Worm (Caenorhabditis elegans): ENCODE results near the gene tbc-6.
A peak's percentile ranks its signal among the peaks of the same experiment; 100 is the strongest.

Gene tbc-6

ce11 chrII:6891838-6892237, 43.9 kb downstream of the tbc-6 start (continued):
- TF ChIP-seq saeg-2 (GFP tag; IDR thresholded peaks at IDR 0.05), result no peak
- TF ChIP-seq snpc-1.2 (GFP tag; IDR thresholded peaks at IDR 0.05), result no peak
- TF ChIP-seq ztf-11 (tag; optimal IDR thresholded peaks at IDR 0.05), result no peak
- no peak for TF ChIP-seq spr-3 (GFP tag; optimal IDR thresholded peaks at IDR 0.05)
- TF ChIP-seq jun-1 (tag; optimal IDR thresholded peaks at IDR 0.05), result no peak
- TF ChIP-seq mes-2 (tag; optimal IDR thresholded peaks at IDR 0.05; ENCODE audit: poor library complexity, severe bottlenecking), result peak; percentile 30
- no peak for TF ChIP-seq dmd-8 (GFP tag; IDR thresholded peaks at IDR 0.05)

DNA sequence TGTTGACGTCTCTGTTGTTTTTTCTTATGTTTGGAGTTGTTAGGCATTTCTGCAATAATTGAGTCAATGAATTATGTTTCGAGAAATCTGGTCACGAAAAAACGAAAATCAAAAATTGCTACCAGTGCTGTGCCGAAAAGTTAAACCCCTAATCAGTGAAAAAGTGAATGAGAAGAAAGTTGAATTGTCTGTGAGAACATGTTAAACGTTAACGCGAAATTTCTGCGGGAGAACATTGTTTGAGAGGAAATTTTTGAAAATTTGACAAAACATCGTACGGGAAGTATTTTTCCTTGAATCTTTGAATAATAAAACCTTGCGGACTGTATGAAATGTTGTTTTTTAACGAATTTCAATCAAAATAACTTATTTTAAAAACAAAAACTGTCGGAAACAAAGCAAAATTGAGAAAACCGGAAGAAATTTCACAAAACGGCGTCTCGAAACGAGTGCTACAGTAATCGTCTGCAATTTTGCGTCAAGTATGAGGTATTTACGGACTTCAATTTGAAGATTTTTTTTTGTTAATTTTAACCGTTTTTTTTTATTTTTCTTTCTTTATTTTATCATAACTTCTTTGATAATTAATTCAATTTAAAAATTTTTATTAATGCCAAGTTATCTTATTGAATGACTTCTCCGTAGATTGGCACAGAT, 45.8 kb downstream of the tbc-6 start, which contains the start of gene adal-1:
Gene adal-1, minus strand, starts transcription at position 51 of the 657 bp plus-strand sequence.
- TF ChIP-seq lsy-2 (tag; optimal IDR thresholded peaks at IDR 0.05) (peak in 1 of 2 experiments; percentile 55), D1046.2 (GFP tag; IDR thresholded peaks at IDR 0.05) (no peak), pha-4 (GFP tag; IDR thresholded peaks at IDR 0.05) (no peak), pha-4 (tag; optimal IDR thresholded peaks at IDR 0.05) (no peak), fos-1 (tag; optimal IDR thresholded peaks at IDR 0.05) (no peak)

DNA sequence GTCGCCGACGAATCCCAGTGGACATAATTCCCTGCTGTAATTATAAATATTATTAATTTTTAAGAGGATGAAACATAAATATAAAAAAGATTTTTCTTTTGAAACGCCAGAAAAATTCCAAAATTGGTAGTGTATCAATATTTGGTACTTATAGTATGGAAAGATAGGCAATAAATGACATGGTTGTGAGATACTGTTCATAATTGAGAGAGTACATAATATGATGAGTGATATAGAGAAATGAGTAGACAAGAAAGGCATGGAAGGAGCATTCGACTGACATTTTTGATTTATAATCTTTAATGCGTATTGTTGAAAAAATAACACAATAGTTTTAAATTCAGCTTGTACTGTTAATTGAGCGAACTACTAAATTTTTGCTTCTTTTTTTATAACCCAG, 49.6 kb downstream of the tbc-6 start, which contains the start of gene C44B7.11:
Gene C44B7.11, minus strand, starts transcription at position 34 of the 400 bp plus-strand sequence.
- TF ChIP-seq madf-9 (GFP tag; conservative IDR thresholded peaks at IDR 0.05) (no peak), nhr-28 (tag; optimal IDR thresholded peaks at IDR 0.05) (peak; percentile 46), ztf-7 (tag; optimal IDR thresholded peaks at IDR 0.05) (peak; percentile 19), mdl-1 (tag; optimal IDR thresholded peaks at IDR 0.05) (no peak), pqm-1 (tag; optimal IDR thresholded peaks at IDR 0.05) (peak; percentile 64), dve-1 (tag; optimal IDR thresholded peaks at IDR 0.05; ENCODE audit: insufficient read depth) (peak; percentile 10), daf-16 (GFP tag; optimal IDR thresholded peaks at IDR 0.05) (no peak), daf-16 (tag; optimal IDR thresholded peaks at IDR 0.05) (peak; percentile 32)

- peak; percentile 11 for TF ChIP-seq dpl-1 (GFP tag; optimal IDR thresholded peaks at IDR 0.05)
- TF ChIP-seq mes-2 (tag; optimal IDR thresholded peaks at IDR 0.05; ENCODE audit: poor library complexity, severe bottlenecking), result peak; percentile 61
- TF ChIP-seq nhr-28 (tag; optimal IDR thresholded peaks at IDR 0.05), result peak; percentile 0
- peak; percentile 85 for TF ChIP-seq T20F7.1 (GFP tag; optimal IDR thresholded peaks at IDR 0.05)
- TF ChIP-seq cey-2 (tag; optimal IDR thresholded peaks at IDR 0.05; ENCODE audit: borderline replicate concordance, insufficient read depth), result no peak
- TF ChIP-seq hlh-11 (tag; optimal IDR thresholded peaks at IDR 0.05), result peak; percentile 3
- TF ChIP-seq unc-62 (GFP tag; optimal IDR thresholded peaks at IDR 0.05 in 1 of 2), result peak in 1 of 2 experiments; percentile 28
- TF ChIP-seq unc-62 (tag; optimal IDR thresholded peaks at IDR 0.05), result no peak
- peak; percentile 33 for TF ChIP-seq dve-1 (tag; optimal IDR thresholded peaks at IDR 0.05; ENCODE audit: insufficient read depth)
- no peak for TF ChIP-seq spr-1 (tag; optimal IDR thresholded peaks at IDR 0.05)
- peak; percentile 36; the same call in 1 of the 2 replicates for TF ChIP-seq vab-7 (GFP tag; IDR thresholded peaks at IDR 0.05)
- peak; percentile 30; the same call in 1 of the 2 replicates for TF ChIP-seq dmd-6 (GFP tag; IDR thresholded peaks at IDR 0.05)
- TF ChIP-seq aha-1 (tag), result peak; percentile 41
- no peak for TF ChIP-seq nhr-11 (tag; optimal IDR thresholded peaks at IDR 0.05)
- peak; percentile 62 for TF ChIP-seq lin-38 (GFP tag; IDR thresholded peaks at IDR 0.05)
- TF ChIP-seq ctbp-1 (GFP tag; IDR thresholded peaks at IDR 0.05), result peak; percentile 61
- TF ChIP-seq dmd-9 (GFP tag; IDR thresholded peaks at IDR 0.05), result no peak
- TF ChIP-seq arid-1 (GFP tag; conservative IDR thresholded peaks at IDR 0.05), result 0 out of 2 replicates have a peak, but pooled peaks have one; percentile 26
- peak; percentile 54 for TF ChIP-seq hlh-30 (tag; optimal IDR thresholded peaks at IDR 0.05; ENCODE audit: insufficient read depth)
- TF ChIP-seq lin-1 (GFP tag; IDR thresholded peaks at IDR 0.05), result 0 out of 2 replicates have a peak, but pooled peaks have one; percentile 22
- peak; percentile 11; the same call in 1 of the 2 replicates for TF ChIP-seq ceh-20 (GFP tag; IDR thresholded peaks at IDR 0.05)
- 0 out of 2 replicates have a peak, but pooled peaks have one; percentile 42 for TF ChIP-seq dmd-8 (GFP tag; IDR thresholded peaks at IDR 0.05)
- TF ChIP-seq D1046.2 (GFP tag; IDR thresholded peaks at IDR 0.05), result 0 out of 2 replicates have a peak, but pooled peaks have one; percentile 16
- peak; percentile 69 for TF ChIP-seq lim-7 (GFP tag; IDR thresholded peaks at IDR 0.05)
- peak in 1 of 2 experiments; percentile 59 for TF ChIP-seq daf-16 (GFP tag; optimal IDR thresholded peaks at IDR 0.05)
- peak; percentile 59 for TF ChIP-seq daf-16 (tag; optimal IDR thresholded peaks at IDR 0.05)
- 0 out of 2 replicates have a peak, but pooled peaks have one; percentile 10 for TF ChIP-seq php-3 (GFP tag; IDR thresholded peaks at IDR 0.05)
- TF ChIP-seq lin-15B (tag; optimal IDR thresholded peaks at IDR 0.05), result no peak
- no peak for TF ChIP-seq ztf-11 (tag; optimal IDR thresholded peaks at IDR 0.05)
Measured at ce11 chrII:6898017-6898779, 50.3 kb downstream of the tbc-6 start, which contains the start of gene hrpl-1. Gene hrpl-1 (plus strand): TSS chrII:6898729.

Measured in whole organism, L4 larva.